Fruit fly (Drosophila melanogaster): Measurements from ENCODE around the gene sgl.
A peak's percentile ranks its signal among the peaks of the same experiment; 100 is the strongest.

Gene sgl

dm6 chr3L:6988942-6989569 lies 24.5 kb upstream of the sgl start (continued):
- TF ChIP-seq sna (GFP tag; IDR thresholded peaks at IDR 0.05; ENCODE audit: partially characterized antibody) (no peak), CG8089 (GFP tag; optimal IDR thresholded peaks at IDR 0.05) (peak; percentile 53), CG6654 (GFP tag; optimal IDR thresholded peaks at IDR 0.05) (peak; percentile 85), CG17802 (tag; optimal IDR thresholded peaks at IDR 0.05) (peak; percentile 34), CG12104 (GFP tag; optimal IDR thresholded peaks at IDR 0.05) (peak; percentile 96), Antp (GFP tag; optimal IDR thresholded peaks at IDR 0.05) (peak; percentile 61), CG10543 (GFP tag; optimal IDR thresholded peaks at IDR 0.05) (peak; percentile 92), zfh1 (GFP tag; IDR thresholded peaks at IDR 0.05) (peak; percentile 78; the same call in 2 of the 3 replicates), CG4707 (GFP tag; optimal IDR thresholded peaks at IDR 0.05) (peak; percentile 33), NK7.1 (GFP tag; optimal IDR thresholded peaks at IDR 0.05) (peak; percentile 64), Atf6 (GFP tag; IDR thresholded peaks at IDR 0.05) (peak; percentile 74), CG2875 (GFP tag; optimal IDR thresholded peaks at IDR 0.05) (peak; percentile 85)

dm6 chr3L:6984486-6984885 lies 19.9 kb upstream of the sgl start, which contains the start of the genes CG32388 and CG43439:
Gene CG32388 (minus strand): TSS chr3L:6984586.
Gene CG43439 (minus strand): TSS chr3L:6984586.
- TF ChIP-seq CG7839 (tag; optimal IDR thresholded peaks at IDR 0.05) (no peak), Side (GFP tag; optimal IDR thresholded peaks at IDR 0.05) (no peak), Pdp1 (GFP tag; optimal IDR thresholded peaks at IDR 0.05) (no peak), CG14014 (GFP tag; IDR thresholded peaks at IDR 0.05) (no peak), Dp (GFP tag; optimal IDR thresholded peaks at IDR 0.05) (no peak), dpn (GFP tag; optimal IDR thresholded peaks at IDR 0.05) (no peak), CG13424 (tag; optimal IDR thresholded peaks at IDR 0.05) (no peak), Trl (optimal IDR thresholded peaks at IDR 0.05) (no peak), Trl (GFP tag; optimal IDR thresholded peaks at IDR 0.05) (no peak), CG32772 (GFP tag; IDR thresholded peaks at IDR 0.05) (no peak), CG10979 (tag; optimal IDR thresholded peaks at IDR 0.05) (no peak), HLH4C (GFP tag; IDR thresholded peaks at IDR 0.05; ENCODE audit: partially characterized antibody) (no peak), Hr51 (GFP tag; optimal IDR thresholded peaks at IDR 0.05) (no peak), CG16815 (GFP tag; optimal IDR thresholded peaks at IDR 0.05) (no peak), CG4328 (GFP tag; optimal IDR thresholded peaks at IDR 0.05) (no peak), CG11456 (GFP tag; IDR thresholded peaks at IDR 0.05) (no peak), CG3995 (GFP tag; optimal IDR thresholded peaks at IDR 0.05) (no peak), MBD-R2 (GFP tag; IDR thresholded peaks at IDR 0.05) (no peak), Tbp (GFP tag; optimal IDR thresholded peaks at IDR 0.05) (no peak), CG34224 (GFP tag; IDR thresholded peaks at IDR 0.05; ENCODE audit: partially characterized antibody) (no peak), cad (GFP tag; optimal IDR thresholded peaks at IDR 0.05) (no peak)

dm6 chr3L:6981823-6982222 lies 17.3 kb upstream of the sgl start:
- no peak for TF ChIP-seq Spps (tag; optimal IDR thresholded peaks at IDR 0.05)
- TF ChIP-seq hkb (optimal IDR thresholded peaks at IDR 0.05) = no peak
- 0 out of 2 replicates have a peak, but pooled peaks have one; percentile 29 for TF ChIP-seq hkb (GFP tag; IDR thresholded peaks at IDR 0.05)
- peak; percentile 54 for TF ChIP-seq CG1603 (tag; optimal IDR thresholded peaks at IDR 0.05)
- peak; percentile 43 for TF ChIP-seq Chrac-16 (GFP tag; optimal IDR thresholded peaks at IDR 0.05)
- TF ChIP-seq fu2 (GFP tag; optimal IDR thresholded peaks at IDR 0.05) = no peak
- 0 out of 2 replicates have a peak, but pooled peaks have one; percentile 16 for TF ChIP-seq CG14667 (GFP tag; IDR thresholded peaks at IDR 0.05)
- TF ChIP-seq CG11723 (GFP tag; optimal IDR thresholded peaks at IDR 0.05) = no peak
- no peak for TF ChIP-seq unc-4 (GFP tag; IDR thresholded peaks at IDR 0.05; ENCODE audit: partially characterized antibody)
- no peak for TF ChIP-seq lbe (GFP tag; optimal IDR thresholded peaks at IDR 0.05)
- TF ChIP-seq Drgx (GFP tag; IDR thresholded peaks at IDR 0.05) = no peak
- TF ChIP-seq repo (GFP tag; optimal IDR thresholded peaks at IDR 0.05) = no peak
- TF ChIP-seq al (GFP tag; IDR thresholded peaks at IDR 0.05) = no peak
- TF ChIP-seq CG6654 (GFP tag; optimal IDR thresholded peaks at IDR 0.05) = no peak
- TF ChIP-seq Tbp (GFP tag; optimal IDR thresholded peaks at IDR 0.05) = no peak
- TF ChIP-seq CG10366 (GFP tag; IDR thresholded peaks at IDR 0.05) = no peak
- TF ChIP-seq Fer1 (GFP tag; optimal IDR thresholded peaks at IDR 0.05) = no peak
- no peak for TF ChIP-seq sug (tag; optimal IDR thresholded peaks at IDR 0.05)
- no peak for TF ChIP-seq CG16863 (GFP tag; optimal IDR thresholded peaks at IDR 0.05)

Measured in whole organism, embryonic.